Worm (Caenorhabditis elegans): ENCODE data around the gene Y51H7C.1.

- TF ChIP-seq mdl-1 (tag; optimal IDR thresholded peaks at IDR 0.05): no peak
- TF ChIP-seq elt-2 (tag; optimal IDR thresholded peaks at IDR 0.05): no peak
- no peak for TF ChIP-seq lin-39 (tag; optimal IDR thresholded peaks at IDR 0.05)
- TF ChIP-seq daf-12 (tag; optimal IDR thresholded peaks at IDR 0.05): no peak
Observed at ce11 chrII:1481660-1482059, 14.1 kb downstream of the Y51H7C.1 start.

Data from whole organism, L3 larva.